Worm (Caenorhabditis elegans): ENCODE data around the gene skn-1.

DNA sequence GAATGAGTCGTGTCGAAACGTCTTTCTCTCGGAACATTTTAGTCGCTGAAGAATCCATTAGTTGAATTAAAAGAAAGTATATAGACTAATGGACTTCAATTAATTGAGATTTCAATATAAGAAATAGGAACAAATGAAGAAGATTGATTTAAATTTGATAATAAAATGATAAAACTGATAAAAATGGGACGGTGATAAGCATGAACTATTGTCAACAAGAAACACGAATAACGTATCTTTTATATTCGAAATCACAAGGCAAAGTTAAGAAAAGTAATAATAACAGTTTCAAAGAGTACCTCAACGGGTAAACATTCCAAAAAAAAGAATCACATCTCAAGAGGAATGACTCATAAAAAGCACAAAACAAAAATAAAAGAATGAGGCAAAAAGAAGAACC is 9.3 kb upstream of the skn-1 start, which contains the start of gene T19E7.6:
- TF ChIP-seq D1046.2 (GFP tag; IDR thresholded peaks at IDR 0.05): no peak
- no peak for TF ChIP-seq fkh-10 (GFP tag; optimal IDR thresholded peaks at IDR 0.05)
- no peak for TF ChIP-seq T26A8.4 (GFP tag; IDR thresholded peaks at IDR 0.05)
- TF ChIP-seq unc-39 (tag; optimal IDR thresholded peaks at IDR 0.05): no peak
- TF ChIP-seq fos-1 (tag; optimal IDR thresholded peaks at IDR 0.05): no peak
- no peak for TF ChIP-seq php-3 (GFP tag; IDR thresholded peaks at IDR 0.05)
- TF ChIP-seq R02D3.7 (tag; optimal IDR thresholded peaks at IDR 0.05): no peak
- no peak for TF ChIP-seq ZK546.5 (tag; optimal IDR thresholded peaks at IDR 0.05)
- no peak for TF ChIP-seq zag-1 (tag; optimal IDR thresholded peaks at IDR 0.05)
